Worm (Caenorhabditis elegans) whole organism, mixed stage, embryonic: Measurements from ENCODE around the gene ZC132.3.

ENCODE experiments used
- M03D4.4 ChIP-seq: sonication (generic microtip); optimal IDR thresholded peaks from 2 replicates; lab custom pipeline; 2017; ENCODE audit warnings: mild to moderate bottlenecking, missing genetic modification characterization, missing compliant biosample characterization
- bed-3 ChIP-seq: fragments of 200-800 bp; sonication (Bioruptor generic); optimal IDR thresholded peaks from 3 replicates; lab custom pipeline; 2018; ENCODE audit warnings: mild to moderate bottlenecking, missing genetic modification characterization, moderate library complexity, missing compliant biosample characterization
- ceh-39 ChIP-seq: fragments of 150-350 bp; optimal IDR thresholded peaks from 2 replicates; lab custom pipeline; 2014; ENCODE audit warnings: missing biosample characterization, missing genetic modification characterization
- ceh-83 ChIP-seq: fragments of 200-800 bp; sonication (Bioruptor generic); optimal IDR thresholded peaks from 2 replicates; lab custom pipeline; 2018; ENCODE audit warnings: mild to moderate bottlenecking, missing genetic modification characterization, missing compliant biosample characterization
- ces-1 ChIP-seq: fragments of 150-350 bp; optimal IDR thresholded peaks from 2 replicates; lab custom pipeline; 2014; ENCODE audit warnings: missing biosample characterization, missing genetic modification reagents, missing genetic modification characterization
- cnd-1 ChIP-seq: fragments of 200-800 bp; sonication (Bioruptor generic); optimal IDR thresholded peaks from 2 replicates; lab custom pipeline; 2018; ENCODE audit warnings: mild to moderate bottlenecking, missing genetic modification characterization, missing compliant biosample characterization
- drap-1 ChIP-seq: fragments of 200-800 bp; sonication (Bioruptor generic); optimal IDR thresholded peaks from 3 replicates; lab custom pipeline; 2018; ENCODE audit warnings: mild to moderate bottlenecking, missing genetic modification characterization, missing compliant biosample characterization
- elt-1 ChIP-seq: sonication (generic microtip); optimal IDR thresholded peaks from 2 replicates; lab custom pipeline; 2017; ENCODE audit warnings: missing genetic modification characterization, mild to moderate bottlenecking, missing compliant biosample characterization, antibody characterized with exemption, moderate library complexity, borderline replicate concordance; ENCODE audit not compliant: insufficient read depth
- elt-3 ChIP-seq: fragments of 150-350 bp; optimal IDR thresholded peaks from 2 replicates; lab custom pipeline; 2014; ENCODE audit warnings: missing biosample characterization, missing genetic modification characterization
- flh-1 ChIP-seq: fragments of 200-800 bp; sonication (Bioruptor generic); optimal IDR thresholded peaks from 2 replicates; lab custom pipeline; 2018; ENCODE audit warnings: mild to moderate bottlenecking, missing genetic modification characterization, moderate library complexity, missing compliant biosample characterization
- ham-2 ChIP-seq: fragments of 200-800 bp; sonication (Bioruptor generic); optimal IDR thresholded peaks from 2 replicates; lab custom pipeline; 2018; ENCODE audit warnings: mild to moderate bottlenecking, missing genetic modification characterization, missing compliant biosample characterization
- lin-13 ChIP-seq: fragments of 150-350 bp; optimal IDR thresholded peaks from 2 replicates; lab custom pipeline; 2014; ENCODE audit warnings: missing biosample characterization, missing genetic modification characterization
- lin-32 ChIP-seq: fragments of 200-800 bp; sonication (Bioruptor generic); optimal IDR thresholded peaks from 2 replicates; lab custom pipeline; 2018; ENCODE audit warnings: mild to moderate bottlenecking, missing genetic modification characterization, missing compliant biosample characterization
- lsy-2 ChIP-seq: fragments of 150-350 bp; optimal IDR thresholded peaks from 2 replicates; lab custom pipeline; 2014; ENCODE audit warnings: missing biosample characterization, missing genetic modification characterization
- mab-5 ChIP-seq: fragments of 150-350 bp; optimal IDR thresholded peaks from 2 replicates; lab custom pipeline; 2014; ENCODE audit warnings: missing biosample characterization, missing genetic modification characterization
- mep-1 ChIP-seq: fragments of 150-350 bp; optimal IDR thresholded peaks from 2 replicates; lab custom pipeline; 2017; ENCODE audit warnings: missing biosample characterization, missing genetic modification reagents, missing genetic modification characterization, inconsistent platforms
- mls-2 ChIP-seq: sonication (generic microtip); optimal IDR thresholded peaks from 2 replicates; lab custom pipeline; 2016; ENCODE audit warnings: mild to moderate bottlenecking, missing genetic modification characterization, moderate library complexity, missing compliant biosample characterization
- nhr-12 ChIP-seq: fragments of 150-350 bp; optimal IDR thresholded peaks from 2 replicates; lab custom pipeline; 2014; ENCODE audit warnings: missing biosample characterization, missing genetic modification characterization
- nhr-2 ChIP-seq: fragments of 150-350 bp; optimal IDR thresholded peaks from 2 replicates; lab custom pipeline; 2014; ENCODE audit warnings: missing biosample characterization, missing genetic modification characterization
- nhr-237 ChIP-seq: fragments of 150-350 bp; optimal IDR thresholded peaks from 2 replicates; lab custom pipeline; 2014; ENCODE audit warnings: missing biosample characterization, missing genetic modification characterization
- nhr-76 ChIP-seq: sonication (generic microtip); optimal IDR thresholded peaks from 2 replicates; lab custom pipeline; 2017; ENCODE audit warnings: missing biosample characterization, missing genetic modification characterization
- pha-4 ChIP-seq: fragments of 150-350 bp; optimal IDR thresholded peaks from 2 replicates; lab custom pipeline; 2018; ENCODE audit warnings: missing biosample characterization, missing genetic modification reagents, missing genetic modification characterization
- sem-2 ChIP-seq: fragments of 200-800 bp; sonication (Bioruptor generic); optimal IDR thresholded peaks from 2 replicates; lab custom pipeline; 2018; ENCODE audit warnings: mild to moderate bottlenecking, missing genetic modification characterization, missing compliant biosample characterization
- snpc-4 ChIP-seq: fragments of 150-350 bp; optimal IDR thresholded peaks from 2 replicates; lab custom pipeline; 2014; ENCODE audit warnings: missing biosample characterization, missing genetic modification characterization
- sptf-1 ChIP-seq: sonication (generic microtip); optimal IDR thresholded peaks from 2 replicates; lab custom pipeline; 2017; ENCODE audit warnings: mild to moderate bottlenecking, missing genetic modification characterization, moderate library complexity, missing compliant biosample characterization
- tbx-8 ChIP-seq: fragments of 200-800 bp; sonication (Bioruptor generic); optimal IDR thresholded peaks from 2 replicates; lab custom pipeline; 2018; ENCODE audit warnings: mild to moderate bottlenecking, missing genetic modification characterization, moderate library complexity, missing compliant biosample characterization
- unc-120 ChIP-seq: sonication (generic microtip); optimal IDR thresholded peaks from 2 replicates; lab custom pipeline; 2017; ENCODE audit warnings: missing genetic modification characterization, missing compliant biosample characterization; ENCODE audit not compliant: poor library complexity, severe bottlenecking
- unc-39 ChIP-seq: fragments of 150-350 bp; optimal IDR thresholded peaks from 2 replicates; lab custom pipeline; 2014; ENCODE audit warnings: missing biosample characterization, missing genetic modification characterization
- unc-62 ChIP-seq: fragments of 150-350 bp; optimal IDR thresholded peaks from 2 replicates; lab custom pipeline; 2014; ENCODE audit warnings: missing biosample characterization, missing genetic modification reagents, missing genetic modification characterization
- zip-8 ChIP-seq: fragments of 150-350 bp; optimal IDR thresholded peaks from 2 replicates; lab custom pipeline; 2014; ENCODE audit warnings: missing biosample characterization, missing genetic modification characterization
- ztf-11 ChIP-seq: fragments of 150-350 bp; optimal IDR thresholded peaks from 2 replicates; lab custom pipeline; 2014; ENCODE audit warnings: missing biosample characterization, missing genetic modification characterization

ZC132.3 gene

DNA sequence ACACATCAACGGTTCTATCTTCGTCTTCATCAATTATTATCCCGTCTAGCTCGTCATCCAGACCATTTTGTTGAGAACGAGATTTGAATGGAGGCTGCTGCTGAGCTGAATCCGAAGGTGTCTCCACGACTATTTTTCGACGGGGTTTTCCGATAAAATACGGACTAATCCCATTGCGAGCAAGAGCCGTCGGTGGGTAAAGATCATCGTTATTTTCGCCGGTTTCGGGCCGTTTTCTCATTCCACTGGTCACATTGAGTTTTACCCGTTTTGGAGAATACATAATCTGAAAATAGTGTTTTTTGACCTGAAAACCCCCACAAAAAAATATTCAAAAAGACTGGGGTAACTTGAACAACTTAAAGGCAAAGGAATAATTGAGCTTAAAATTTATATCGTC is 46.1 kb upstream of the ZC132.3 start, which contains the start of gene figl-1:
Gene figl-1 (minus strand): TSS at position 286 of the 400 bp plus-strand sequence.
- TF ChIP-seq bed-3 (GFP tag; lab: Kevin White, UChicago) (no peak), cnd-1 (tag; lab: Kevin White, UChicago) (no peak), flh-1 (no peak), elt-1 (tag; lab: Kevin White, UChicago) (no peak), drap-1 (no peak), nhr-237 (tag; lab: Kevin White, UChicago) (no peak), unc-120 (tag; lab: Kevin White, UChicago) (no peak), unc-39 (tag; lab: Kevin White, UChicago) (no peak), ceh-39 (tag; lab: Kevin White, UChicago) (no peak), M03D4.4 (no peak), nhr-2 (tag; lab: Kevin White, UChicago) (no peak), unc-62 (GFP tag; lab: Kevin White, UChicago) (no peak), lin-32 (GFP tag; lab: Kevin White, UChicago) (no peak), lsy-2 (tag; lab: Kevin White, UChicago) (no peak), ham-2 (GFP tag; lab: Kevin White, UChicago) (no peak), ceh-83 (no peak), ces-1 (GFP tag; lab: Kevin White, UChicago) (no peak), sem-2 (no peak), nhr-12 (tag; lab: Kevin White, UChicago) (no peak), ztf-11 (tag; lab: Kevin White, UChicago) (no peak)

- TF ChIP-seq flh-1 = no peak
- no peak for TF ChIP-seq mep-1 (tag; lab: Kevin White, UChicago)
- TF ChIP-seq M03D4.4 = no peak
- TF ChIP-seq ceh-39 (tag; lab: Kevin White, UChicago) = no peak
- no peak for TF ChIP-seq elt-3 (tag; lab: Kevin White, UChicago)
- no peak for TF ChIP-seq nhr-237 (tag; lab: Kevin White, UChicago)
- TF ChIP-seq ceh-83 = no peak
- TF ChIP-seq sptf-1 (tag; lab: Kevin White, UChicago) = no peak
- no peak for TF ChIP-seq tbx-8 (GFP tag; lab: Kevin White, UChicago)
- TF ChIP-seq nhr-12 (tag; lab: Kevin White, UChicago) = no peak
- TF ChIP-seq bed-3 (GFP tag; lab: Kevin White, UChicago) = no peak
- no peak for TF ChIP-seq unc-120 (tag; lab: Kevin White, UChicago)
- TF ChIP-seq drap-1 = no peak
- no peak for TF ChIP-seq snpc-4 (tag; lab: Kevin White, UChicago)
- TF ChIP-seq mab-5 (tag; lab: Kevin White, UChicago) = no peak
- no peak for TF ChIP-seq sem-2
- TF ChIP-seq zip-8 = no peak
- TF ChIP-seq nhr-76 (tag; lab: Kevin White, UChicago) = no peak
- TF ChIP-seq, all 35 proteins: peak for 0
Observed at ce11 chrV:4341736-4342135, 42.1 kb upstream of the ZC132.3 start.

DNA sequence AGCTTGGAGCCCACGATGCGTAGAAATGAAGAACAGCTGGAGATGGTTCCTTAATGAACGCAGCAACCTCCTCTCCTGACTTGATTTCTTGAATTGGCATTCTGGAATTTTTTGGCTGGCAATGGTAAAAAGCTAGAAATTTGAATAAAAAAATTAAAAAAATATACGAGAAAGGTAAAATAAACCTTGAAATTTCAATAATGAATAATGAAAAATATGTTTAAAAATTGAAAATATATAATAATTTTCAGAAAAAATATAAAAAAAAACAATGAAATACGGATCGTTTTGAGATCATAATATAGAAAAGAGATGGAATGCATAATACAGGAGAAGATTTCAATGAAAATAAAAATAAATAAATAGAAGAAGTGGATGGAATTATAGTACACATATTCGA is 41.6 kb upstream of the ZC132.3 start, which contains the start of gene glrx-3:
Gene glrx-3 (minus strand): TSS at position 101 of the 400 bp plus-strand sequence.
- TF ChIP-seq lsy-2 (tag; lab: Kevin White, UChicago) (no peak), zip-8 (no peak), sem-2 (no peak), unc-39 (tag; lab: Kevin White, UChicago) (no peak), nhr-237 (tag; lab: Kevin White, UChicago) (no peak), nhr-76 (tag; lab: Kevin White, UChicago) (no peak), ces-1 (GFP tag; lab: Kevin White, UChicago) (no peak), nhr-12 (tag; lab: Kevin White, UChicago) (no peak), lin-13 (tag; lab: Kevin White, UChicago) (no peak)
- TF ChIP-seq, all 35 proteins: peak for 0

DNA sequence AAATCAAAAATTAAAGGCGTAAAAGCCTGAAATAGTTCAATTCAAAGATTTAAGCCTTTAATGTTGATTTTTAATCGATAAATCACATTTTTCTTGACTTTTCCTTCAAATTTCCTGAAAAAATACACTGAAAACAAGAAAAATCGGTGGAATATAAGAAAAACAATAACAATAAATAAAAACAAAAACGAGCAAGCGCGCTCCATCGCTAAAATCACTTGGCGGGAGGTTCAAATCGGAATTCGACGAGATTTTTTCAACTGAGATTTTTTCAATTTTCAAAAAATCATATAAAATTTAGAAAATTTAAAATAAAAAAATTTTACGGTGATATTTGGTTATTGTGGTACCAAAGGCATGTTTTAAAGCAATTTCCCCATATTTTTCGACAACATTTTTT is 39.8 kb upstream of the ZC132.3 start:
- TF ChIP-seq nhr-12 (tag; lab: Kevin White, UChicago) (no peak), nhr-2 (tag; lab: Kevin White, UChicago) (no peak), pha-4 (tag; lab: Kevin White, UChicago) (no peak), mep-1 (tag; lab: Kevin White, UChicago) (no peak), mls-2 (no peak), snpc-4 (tag; lab: Kevin White, UChicago) (no peak), sptf-1 (tag; lab: Kevin White, UChicago) (no peak), mab-5 (tag; lab: Kevin White, UChicago) (no peak), sem-2 (no peak)
